Worm (Caenorhabditis elegans) whole organism, young adult: ENCODE measurements around the gene nhr-233.
A peak's percentile ranks its signal among the peaks of the same experiment; 100 is the strongest.

Experiments used
- C06A6.2 ChIP-seq: fragments of 200-800 bp; sonication (Bioruptor generic); conservative IDR thresholded peaks from 2 replicates; pipeline ENCODE4 v1.3.6; 2022; ENCODE audit warnings: missing genetic modification characterization, missing compliant biosample characterization
- F10E7.11 ChIP-seq: sonication (generic microtip); optimal IDR thresholded peaks from 2 replicates; lab custom pipeline; 2017; ENCODE audit warnings: mild to moderate bottlenecking, missing genetic modification characterization, moderate library complexity, missing compliant biosample characterization
- F23B12.7 ChIP-seq: sonication (generic microtip); optimal IDR thresholded peaks from 2 replicates; lab custom pipeline; 2017; ENCODE audit warnings: missing genetic modification characterization, mild to moderate bottlenecking, missing compliant biosample characterization, antibody characterized with exemption, moderate library complexity; ENCODE audit not compliant: insufficient read depth
- F57A8.1 ChIP-seq: fragments of 200-800 bp; sonication (Bioruptor generic); optimal IDR thresholded peaks from 2 replicates; lab custom pipeline; 2018; ENCODE audit warnings: mild to moderate bottlenecking, missing genetic modification characterization, moderate library complexity, missing compliant biosample characterization
- F57C9.4 ChIP-seq: sonication (generic microtip); optimal IDR thresholded peaks from 2 replicates; lab custom pipeline; 2017; ENCODE audit warnings: mild to moderate bottlenecking, missing genetic modification characterization, missing compliant biosample characterization
- T07F8.4 ChIP-seq: sonication (generic microtip); optimal IDR thresholded peaks from 2 replicates; lab custom pipeline; 2016; ENCODE audit warnings: mild to moderate bottlenecking, missing genetic modification characterization, moderate library complexity, missing compliant biosample characterization
- Y53F4B.3 ChIP-seq: fragments of 200-800 bp; sonication (Bioruptor generic); IDR thresholded peaks from 2 replicates; pipeline ENCODE4 v1.3.6; 2022; ENCODE audit warnings: missing genetic modification reagents, missing genetic modification characterization, missing compliant biosample characterization
- Y53G8AR.9 ChIP-seq: fragments of 200-800 bp; sonication (Bioruptor generic); conservative IDR thresholded peaks from 2 replicates; pipeline ENCODE4 v1.3.6; 2022; ENCODE audit warnings: missing genetic modification reagents, missing genetic modification characterization, missing compliant biosample characterization
- Y95B8A.8 ChIP-seq: fragments of 200-800 bp; sonication (Bioruptor generic); IDR thresholded peaks from 2 replicates; pipeline ENCODE4 v1.3.6; 2022; ENCODE audit warnings: missing genetic modification reagents, missing genetic modification characterization, missing compliant biosample characterization
- akir-1 ChIP-seq: fragments of 200-800 bp; sonication (Bioruptor generic); optimal IDR thresholded peaks from 2 replicates; lab custom pipeline; 2018; ENCODE audit warnings: mild to moderate bottlenecking, missing genetic modification characterization, moderate library complexity, missing compliant biosample characterization
- aptf-2 ChIP-seq: fragments of 200-800 bp; sonication (Bioruptor generic); conservative IDR thresholded peaks from 2 replicates; pipeline ENCODE4 v1.3.6; 2022; ENCODE audit warnings: missing genetic modification reagents, missing genetic modification characterization, missing compliant biosample characterization
- aptf-3 ChIP-seq: fragments of 200-800 bp; sonication (Bioruptor generic); IDR thresholded peaks from 2 replicates; pipeline ENCODE4 v1.3.6; 2022; ENCODE audit warnings: missing genetic modification characterization, missing compliant biosample characterization
- attf-3 ChIP-seq: fragments of 200-800 bp; sonication (Bioruptor generic); conservative IDR thresholded peaks from 2 replicates; pipeline ENCODE4 v1.3.6; 2022; ENCODE audit warnings: missing genetic modification reagents, missing genetic modification characterization, missing compliant biosample characterization
- attf-6 ChIP-seq: fragments of 200-800 bp; sonication (Bioruptor generic); IDR thresholded peaks from 2 replicates; pipeline ENCODE4 v1.3.6; 2022; ENCODE audit warnings: missing genetic modification reagents, missing genetic modification characterization, missing compliant biosample characterization
- cebp-1 ChIP-seq, 2 experiments: fragments of 200-800 bp in 1 of 2; sonication (Bioruptor generic) in 1 of 2; sonication (generic microtip) in 1 of 2; IDR thresholded peaks in 1 of 2; optimal IDR thresholded peaks in 1 of 2; 2 replicates each; pipeline versions ENCODE4 v1.3.6 to Lab custom; 2017 to 2022; ENCODE audit warnings: missing compliant biosample characterization in 2 of 2, missing genetic modification characterization in 2 of 2, mild to moderate bottlenecking in 1 of 2, missing genetic modification reagents in 1 of 2, moderate library complexity in 1 of 2
- dox-1 ChIP-seq: fragments of 200-800 bp; sonication (Bioruptor generic); IDR thresholded peaks from 2 replicates; pipeline ENCODE4 v1.3.6; 2022; ENCODE audit warnings: missing genetic modification reagents, missing genetic modification characterization, missing compliant biosample characterization
- egl-18 ChIP-seq: fragments of 200-800 bp; sonication (Bioruptor generic); IDR thresholded peaks from 2 replicates; pipeline ENCODE4 v1.3.6; 2022; ENCODE audit warnings: missing genetic modification reagents, missing genetic modification characterization, missing compliant biosample characterization
- hmg-1.2 ChIP-seq: fragments of 200-800 bp; sonication (Bioruptor generic); IDR thresholded peaks from 2 replicates; pipeline ENCODE4 v1.3.6; 2022; ENCODE audit warnings: missing genetic modification reagents, missing genetic modification characterization, missing compliant biosample characterization
- hrde-1 ChIP-seq: sonication (generic microtip); optimal IDR thresholded peaks from 2 replicates; lab custom pipeline; 2016; ENCODE audit warnings: missing genetic modification characterization, mild to moderate bottlenecking, missing compliant biosample characterization, moderate library complexity, missing genotype, missing genetic modification reagents, borderline replicate concordance
- hsf-1 ChIP-seq: fragments of 200-800 bp; sonication (Bioruptor generic); IDR thresholded peaks from 2 replicates; pipeline ENCODE4 v1.3.6; 2022; ENCODE audit warnings: missing genetic modification reagents, missing genetic modification characterization, missing compliant biosample characterization
- let-526 ChIP-seq: fragments of 200-800 bp; sonication (Bioruptor generic); IDR thresholded peaks from 2 replicates; pipeline ENCODE4 v1.3.6; 2022; ENCODE audit warnings: missing genetic modification reagents, missing genetic modification characterization, missing compliant biosample characterization
- lin-26 ChIP-seq: fragments of 200-800 bp; sonication (Bioruptor generic); IDR thresholded peaks from 2 replicates; pipeline ENCODE4 v1.3.6; 2022; ENCODE audit warnings: missing genetic modification reagents, missing genetic modification characterization, missing compliant biosample characterization
- lin-54 ChIP-seq: fragments of 200-800 bp; sonication (Bioruptor generic); optimal IDR thresholded peaks from 2 replicates; lab custom pipeline; 2018; ENCODE audit warnings: mild to moderate bottlenecking, missing genetic modification characterization, missing compliant biosample characterization
- madf-6 ChIP-seq: fragments of 200-800 bp; sonication (Bioruptor generic); IDR thresholded peaks from 2 replicates; pipeline ENCODE4 v1.3.6; 2022; ENCODE audit warnings: missing genetic modification reagents, missing genetic modification characterization, missing compliant biosample characterization
- mcd-1 ChIP-seq: fragments of 200-800 bp; sonication (Bioruptor generic); IDR thresholded peaks from 2 replicates; pipeline ENCODE4 v1.3.6; 2022; ENCODE audit warnings: missing genetic modification reagents, missing genetic modification characterization, missing compliant biosample characterization
- mxl-1 ChIP-seq: sonication (generic microtip); optimal IDR thresholded peaks from 2 replicates; lab custom pipeline; 2016; ENCODE audit warnings: missing genetic modification characterization, missing compliant biosample characterization
- nhr-179 ChIP-seq: sonication (generic microtip); optimal IDR thresholded peaks from 2 replicates; lab custom pipeline; 2016; ENCODE audit warnings: mild to moderate bottlenecking, missing genetic modification characterization, missing compliant biosample characterization
- nhr-90 ChIP-seq: sonication (generic microtip); optimal IDR thresholded peaks from 2 replicates; lab custom pipeline; 2016; ENCODE audit warnings: missing genotype, mild to moderate bottlenecking, missing genetic modification characterization, missing compliant biosample characterization
- pbrm-1 ChIP-seq: fragments of 200-800 bp; sonication (Bioruptor generic); IDR thresholded peaks from 2 replicates; pipeline ENCODE4 v1.3.6; 2022; ENCODE audit warnings: missing genetic modification reagents, missing genetic modification characterization, missing compliant biosample characterization
- tbx-9 ChIP-seq: sonication (generic microtip); optimal IDR thresholded peaks from 2 replicates; lab custom pipeline; 2016; ENCODE audit warnings: borderline replicate concordance, missing genetic modification characterization, inconsistent platforms, missing compliant biosample characterization
- xnd-1 ChIP-seq: sonication (generic microtip); optimal IDR thresholded peaks from 2 replicates; lab custom pipeline; 2016; ENCODE audit warnings: missing genotype, missing genetic modification reagents, missing genetic modification characterization, missing compliant biosample characterization
- ztf-25 ChIP-seq: fragments of 200-800 bp; sonication (Bioruptor generic); IDR thresholded peaks from 2 replicates; pipeline ENCODE4 v1.3.6; 2022; ENCODE audit warnings: missing genetic modification reagents, missing genetic modification characterization, missing compliant biosample characterization
- ztf-26 ChIP-seq: sonication (generic microtip); optimal IDR thresholded peaks from 2 replicates; lab custom pipeline; 2017; ENCODE audit warnings: missing genetic modification characterization, missing compliant biosample characterization
- ztf-28 ChIP-seq: fragments of 200-800 bp; sonication (Bioruptor generic); IDR thresholded peaks from 2 replicates; pipeline ENCODE4 v1.3.6; 2022; ENCODE audit warnings: missing genetic modification reagents, missing genetic modification characterization, missing compliant biosample characterization
- ztf-6 ChIP-seq: fragments of 200-800 bp; sonication (Bioruptor generic); IDR thresholded peaks from 2 replicates; pipeline ENCODE4 v1.3.6; 2022; ENCODE audit warnings: missing genetic modification reagents, missing genetic modification characterization, missing compliant biosample characterization

Gene nhr-233

ce11 chrV:16599835-16600234 is 29.2 kb upstream of the nhr-233 start:
- TF ChIP-seq xnd-1, result no peak
- TF ChIP-seq tbx-9 (tag; lab: Kevin White, UChicago), result no peak
- no peak for TF ChIP-seq mcd-1 (GFP tag; lab: Robert Waterston, UW)
- TF ChIP-seq cebp-1 (GFP tag; IDR thresholded peaks at IDR 0.05; lab: Robert Waterston, UW), result 0 out of 2 replicates have a peak, but pooled peaks have one; percentile 14
- no peak for TF ChIP-seq cebp-1 (tag; optimal IDR thresholded peaks at IDR 0.05; lab: Kevin White, UChicago)

ce11 chrV:16598437-16598836 is 27.8 kb upstream of the nhr-233 start:
- TF ChIP-seq Y53G8AR.9 (GFP tag; lab: Robert Waterston, UW) (0 out of 2 replicates have a peak, but pooled peaks have one; percentile 13), aptf-3 (GFP tag; lab: Robert Waterston, UW) (no peak), lin-54 (GFP tag; lab: Kevin White, UChicago) (no peak), xnd-1 (no peak), egl-18 (GFP tag; lab: Robert Waterston, UW) (no peak), pbrm-1 (GFP tag; lab: Robert Waterston, UW) (peak; percentile 28; the same call in 1 of the 2 replicates), C06A6.2 (peak; percentile 64; the same call in 1 of the 2 replicates), madf-6 (GFP tag; lab: Robert Waterston, UW) (0 out of 2 replicates have a peak, but pooled peaks have one; percentile 8), mcd-1 (GFP tag; lab: Robert Waterston, UW) (0 out of 2 replicates have a peak, but pooled peaks have one; percentile 12), dox-1 (0 out of 2 replicates have a peak, but pooled peaks have one; percentile 25), mxl-1 (tag; lab: Kevin White, UChicago) (no peak), F57A8.1 (no peak), T07F8.4 (no peak), nhr-90 (tag; lab: Kevin White, UChicago) (no peak), hsf-1 (GFP tag; lab: Robert Waterston, UW) (peak; percentile 85), let-526 (GFP tag; lab: Robert Waterston, UW) (0 out of 2 replicates have a peak, but pooled peaks have one; percentile 61)

ce11 chrV:16597344-16597869 is 26.8 kb upstream of the nhr-233 start:
- peak; percentile 94 for TF ChIP-seq hmg-1.2 (GFP tag; lab: Robert Waterston, UW)
- TF ChIP-seq pbrm-1 (GFP tag; lab: Robert Waterston, UW), result 0 out of 2 replicates have a peak, but pooled peaks have one; percentile 35
- peak; percentile 60; the same call in 1 of the 2 replicates for TF ChIP-seq attf-6 (GFP tag; lab: Robert Waterston, UW)
- peak; percentile 71 for TF ChIP-seq lin-26 (GFP tag; lab: Robert Waterston, UW)
- TF ChIP-seq ztf-25 (GFP tag; lab: Robert Waterston, UW), result 0 out of 2 replicates have a peak, but pooled peaks have one; percentile 29

- TF ChIP-seq F10E7.11 (no peak), Y53F4B.3 (GFP tag; lab: Robert Waterston, UW) (no peak), nhr-179 (tag; lab: Kevin White, UChicago) (no peak), Y95B8A.8 (GFP tag; lab: Robert Waterston, UW) (no peak), F57C9.4 (no peak), ztf-6 (GFP tag; lab: Robert Waterston, UW) (no peak), F23B12.7 (tag; lab: Kevin White, UChicago) (no peak), ztf-26 (tag; lab: Kevin White, UChicago) (no peak), ztf-28 (no peak), akir-1 (GFP tag; lab: Kevin White, UChicago) (no peak), aptf-2 (GFP tag; lab: Robert Waterston, UW) (no peak), attf-3 (GFP tag; lab: Robert Waterston, UW) (no peak), hrde-1 (tag; lab: Kevin White, UChicago) (no peak), lin-54 (GFP tag; lab: Kevin White, UChicago) (no peak)
These were observed 25.5 kb upstream of the nhr-233 start for ce11 chrV:16596102-16596501.
